Worm (Caenorhabditis elegans) whole organism, mixed stage, embryonic: ENCODE data around the gene lgc-20.

ENCODE experiments used
- M03D4.4 ChIP-seq: sonication (generic microtip); optimal IDR thresholded peaks from 2 replicates; lab custom pipeline; 2017; ENCODE audit warnings: mild to moderate bottlenecking, missing genetic modification characterization, missing compliant biosample characterization
- bed-3 ChIP-seq: fragments of 200-800 bp; sonication (Bioruptor generic); optimal IDR thresholded peaks from 3 replicates; lab custom pipeline; 2018; ENCODE audit warnings: mild to moderate bottlenecking, missing genetic modification characterization, moderate library complexity, missing compliant biosample characterization
- blmp-1 ChIP-seq: fragments of 150-350 bp; optimal IDR thresholded peaks from 2 replicates; lab custom pipeline; 2014; ENCODE audit warnings: missing biosample characterization, missing genetic modification characterization
- ceh-83 ChIP-seq: fragments of 200-800 bp; sonication (Bioruptor generic); optimal IDR thresholded peaks from 2 replicates; lab custom pipeline; 2018; ENCODE audit warnings: mild to moderate bottlenecking, missing genetic modification characterization, missing compliant biosample characterization
- ces-1 ChIP-seq: fragments of 150-350 bp; optimal IDR thresholded peaks from 2 replicates; lab custom pipeline; 2014; ENCODE audit warnings: missing biosample characterization, missing genetic modification reagents, missing genetic modification characterization
- cnd-1 ChIP-seq: fragments of 200-800 bp; sonication (Bioruptor generic); optimal IDR thresholded peaks from 2 replicates; lab custom pipeline; 2018; ENCODE audit warnings: mild to moderate bottlenecking, missing genetic modification characterization, missing compliant biosample characterization
- drap-1 ChIP-seq: fragments of 200-800 bp; sonication (Bioruptor generic); optimal IDR thresholded peaks from 3 replicates; lab custom pipeline; 2018; ENCODE audit warnings: mild to moderate bottlenecking, missing genetic modification characterization, missing compliant biosample characterization
- elt-1 ChIP-seq: sonication (generic microtip); optimal IDR thresholded peaks from 2 replicates; lab custom pipeline; 2017; ENCODE audit warnings: missing genetic modification characterization, mild to moderate bottlenecking, missing compliant biosample characterization, antibody characterized with exemption, moderate library complexity, borderline replicate concordance; ENCODE audit not compliant: insufficient read depth
- elt-3 ChIP-seq: fragments of 150-350 bp; optimal IDR thresholded peaks from 2 replicates; lab custom pipeline; 2014; ENCODE audit warnings: missing biosample characterization, missing genetic modification characterization
- flh-1 ChIP-seq: fragments of 200-800 bp; sonication (Bioruptor generic); optimal IDR thresholded peaks from 2 replicates; lab custom pipeline; 2018; ENCODE audit warnings: mild to moderate bottlenecking, missing genetic modification characterization, moderate library complexity, missing compliant biosample characterization
- ham-2 ChIP-seq: fragments of 200-800 bp; sonication (Bioruptor generic); optimal IDR thresholded peaks from 2 replicates; lab custom pipeline; 2018; ENCODE audit warnings: mild to moderate bottlenecking, missing genetic modification characterization, missing compliant biosample characterization
- hlh-1 ChIP-seq: fragments of 150-350 bp; optimal IDR thresholded peaks from 2 replicates; lab custom pipeline; 2014; ENCODE audit warnings: missing biosample characterization, missing genetic modification reagents, missing genetic modification characterization
- lin-13 ChIP-seq: fragments of 150-350 bp; optimal IDR thresholded peaks from 2 replicates; lab custom pipeline; 2014; ENCODE audit warnings: missing biosample characterization, missing genetic modification characterization
- lin-32 ChIP-seq: fragments of 200-800 bp; sonication (Bioruptor generic); optimal IDR thresholded peaks from 2 replicates; lab custom pipeline; 2018; ENCODE audit warnings: mild to moderate bottlenecking, missing genetic modification characterization, missing compliant biosample characterization
- lsy-2 ChIP-seq: fragments of 150-350 bp; optimal IDR thresholded peaks from 2 replicates; lab custom pipeline; 2014; ENCODE audit warnings: missing biosample characterization, missing genetic modification characterization
- mab-5 ChIP-seq: fragments of 150-350 bp; optimal IDR thresholded peaks from 2 replicates; lab custom pipeline; 2014; ENCODE audit warnings: missing biosample characterization, missing genetic modification characterization
- mep-1 ChIP-seq: fragments of 150-350 bp; optimal IDR thresholded peaks from 2 replicates; lab custom pipeline; 2017; ENCODE audit warnings: missing biosample characterization, missing genetic modification reagents, missing genetic modification characterization, inconsistent platforms
- mls-2 ChIP-seq: sonication (generic microtip); optimal IDR thresholded peaks from 2 replicates; lab custom pipeline; 2016; ENCODE audit warnings: mild to moderate bottlenecking, missing genetic modification characterization, moderate library complexity, missing compliant biosample characterization
- nhr-12 ChIP-seq: fragments of 150-350 bp; optimal IDR thresholded peaks from 2 replicates; lab custom pipeline; 2014; ENCODE audit warnings: missing biosample characterization, missing genetic modification characterization
- nhr-28 ChIP-seq: fragments of 150-350 bp; optimal IDR thresholded peaks from 2 replicates; lab custom pipeline; 2014; ENCODE audit warnings: missing biosample characterization, missing genetic modification characterization
- pha-4 ChIP-seq: fragments of 150-350 bp; optimal IDR thresholded peaks from 2 replicates; lab custom pipeline; 2018; ENCODE audit warnings: missing biosample characterization, missing genetic modification reagents, missing genetic modification characterization
- sem-2 ChIP-seq: fragments of 200-800 bp; sonication (Bioruptor generic); optimal IDR thresholded peaks from 2 replicates; lab custom pipeline; 2018; ENCODE audit warnings: mild to moderate bottlenecking, missing genetic modification characterization, missing compliant biosample characterization
- snpc-4 ChIP-seq: fragments of 150-350 bp; optimal IDR thresholded peaks from 2 replicates; lab custom pipeline; 2014; ENCODE audit warnings: missing biosample characterization, missing genetic modification characterization
- sptf-1 ChIP-seq: sonication (generic microtip); optimal IDR thresholded peaks from 2 replicates; lab custom pipeline; 2017; ENCODE audit warnings: mild to moderate bottlenecking, missing genetic modification characterization, moderate library complexity, missing compliant biosample characterization
- tbx-8 ChIP-seq: fragments of 200-800 bp; sonication (Bioruptor generic); optimal IDR thresholded peaks from 2 replicates; lab custom pipeline; 2018; ENCODE audit warnings: mild to moderate bottlenecking, missing genetic modification characterization, moderate library complexity, missing compliant biosample characterization
- unc-120 ChIP-seq: sonication (generic microtip); optimal IDR thresholded peaks from 2 replicates; lab custom pipeline; 2017; ENCODE audit warnings: missing genetic modification characterization, missing compliant biosample characterization; ENCODE audit not compliant: poor library complexity, severe bottlenecking
- unc-39 ChIP-seq: fragments of 150-350 bp; optimal IDR thresholded peaks from 2 replicates; lab custom pipeline; 2014; ENCODE audit warnings: missing biosample characterization, missing genetic modification characterization
- unc-62 ChIP-seq: fragments of 150-350 bp; optimal IDR thresholded peaks from 2 replicates; lab custom pipeline; 2014; ENCODE audit warnings: missing biosample characterization, missing genetic modification reagents, missing genetic modification characterization
- zip-8 ChIP-seq: fragments of 150-350 bp; optimal IDR thresholded peaks from 2 replicates; lab custom pipeline; 2014; ENCODE audit warnings: missing biosample characterization, missing genetic modification characterization
- ztf-11 ChIP-seq: fragments of 150-350 bp; optimal IDR thresholded peaks from 2 replicates; lab custom pipeline; 2014; ENCODE audit warnings: missing biosample characterization, missing genetic modification characterization

Gene lgc-20

ce11 chrII:11377700-11378099, 34.3 kb upstream of the lgc-20 start:
- TF ChIP-seq ztf-11 (tag; lab: Kevin White, UChicago) = no peak
- no peak for TF ChIP-seq flh-1 (GFP tag; lab: Kevin White, UChicago)
- no peak for TF ChIP-seq nhr-12 (tag; lab: Kevin White, UChicago)
- no peak for TF ChIP-seq nhr-28 (tag; lab: Kevin White, UChicago)
- TF ChIP-seq, all 35 proteins: peak for 0

ce11 chrII:11376598-11377108, 33.2 kb upstream of the lgc-20 start:
- no peak for TF ChIP-seq unc-62 (GFP tag; lab: Kevin White, UChicago)
- no peak for TF ChIP-seq sptf-1
- TF ChIP-seq nhr-12 (tag; lab: Kevin White, UChicago) = no peak
- no peak for TF ChIP-seq elt-3 (tag; lab: Kevin White, UChicago)
- no peak for TF ChIP-seq lin-32 (GFP tag; lab: Kevin White, UChicago)
- TF ChIP-seq flh-1 (GFP tag; lab: Kevin White, UChicago) = no peak
- no peak for TF ChIP-seq lin-13 (tag; lab: Kevin White, UChicago)
- TF ChIP-seq ces-1 (GFP tag; lab: Kevin White, UChicago) = no peak
- TF ChIP-seq zip-8 = no peak
- no peak for TF ChIP-seq cnd-1 (tag; lab: Kevin White, UChicago)
- TF ChIP-seq elt-1 (tag; lab: Kevin White, UChicago) = no peak
- TF ChIP-seq bed-3 (GFP tag; lab: Kevin White, UChicago) = no peak
- TF ChIP-seq ceh-83 (GFP tag; lab: Kevin White, UChicago) = no peak

ce11 chrII:11376026-11376425, 32.6 kb upstream of the lgc-20 start:
- TF ChIP-seq ceh-83 (GFP tag; lab: Kevin White, UChicago) (no peak), unc-39 (tag; lab: Kevin White, UChicago) (no peak), pha-4 (tag; lab: Kevin White, UChicago) (no peak), ces-1 (GFP tag; lab: Kevin White, UChicago) (no peak), tbx-8 (GFP tag; lab: Kevin White, UChicago) (no peak), ham-2 (GFP tag; lab: Kevin White, UChicago) (no peak), mab-5 (no peak), lin-13 (tag; lab: Kevin White, UChicago) (no peak), nhr-28 (tag; lab: Kevin White, UChicago) (no peak), lin-32 (GFP tag; lab: Kevin White, UChicago) (no peak), blmp-1 (tag; lab: Kevin White, UChicago) (no peak), hlh-1 (tag; lab: Kevin White, UChicago) (no peak)

- TF ChIP-seq ham-2 (GFP tag; lab: Kevin White, UChicago) (peak; percentile 4), lin-13 (tag; lab: Kevin White, UChicago) (no peak), elt-1 (tag; lab: Kevin White, UChicago) (peak; percentile 70)
Observed at ce11 chrII:11371981-11372380, 28.6 kb upstream of the lgc-20 start, which contains the start of gene C33B4.2. C33B4.2 (minus strand) TSS chrII:11372145.

- TF ChIP-seq unc-120 (no peak), ces-1 (GFP tag; lab: Kevin White, UChicago) (peak; percentile 5)
Observed at ce11 chrII:11361751-11362150, 18.3 kb upstream of the lgc-20 start.

- TF ChIP-seq unc-120 (no peak), sptf-1 (no peak), ztf-11 (tag; lab: Kevin White, UChicago) (no peak), snpc-4 (tag; lab: Kevin White, UChicago) (no peak)
Observed at ce11 chrII:11353471-11353870, 10.1 kb upstream of the lgc-20 start.

- TF ChIP-seq pha-4 (tag; lab: Kevin White, UChicago) = no peak
- no peak for TF ChIP-seq mls-2 (tag; lab: Kevin White, UChicago)
- TF ChIP-seq unc-62 (GFP tag; lab: Kevin White, UChicago) = no peak
- TF ChIP-seq lsy-2 (tag; lab: Kevin White, UChicago) = no peak
- no peak for TF ChIP-seq M03D4.4 (tag; lab: Kevin White, UChicago)
- TF ChIP-seq zip-8 = no peak
- TF ChIP-seq sem-2 = no peak
- TF ChIP-seq bed-3 (GFP tag; lab: Kevin White, UChicago) = no peak
- no peak for TF ChIP-seq ces-1 (GFP tag; lab: Kevin White, UChicago)
- no peak for TF ChIP-seq blmp-1 (tag; lab: Kevin White, UChicago)
- no peak for TF ChIP-seq mep-1 (tag; lab: Kevin White, UChicago)
- TF ChIP-seq elt-3 (tag; lab: Kevin White, UChicago) = no peak
- no peak for TF ChIP-seq cnd-1 (tag; lab: Kevin White, UChicago)
- TF ChIP-seq nhr-28 (tag; lab: Kevin White, UChicago) = no peak
- TF ChIP-seq drap-1 (GFP tag; lab: Kevin White, UChicago) = no peak
- no peak for TF ChIP-seq unc-120
- TF ChIP-seq mab-5 = no peak
Observed at ce11 chrII:11351599-11351998, 8.2 kb upstream of the lgc-20 start, which contains the start of gene clh-2. clh-2 (plus strand) TSS chrII:11351899.
